Worm (Caenorhabditis elegans) whole organism, L4 larva: Measurements from ENCODE around the gene sqv-3.

ENCODE experiments used
- D1046.2 ChIP-seq: fragments of 200-800 bp; sonication (Bioruptor generic); IDR thresholded peaks from 2 replicates; pipeline ENCODE4 v1.3.6; 2022; ENCODE audit warnings: missing genetic modification characterization, missing compliant biosample characterization
- F10B5.3 ChIP-seq: sonication (generic microtip); optimal IDR thresholded peaks from 2 replicates; lab custom pipeline; 2016; ENCODE audit warnings: mild to moderate bottlenecking, missing genetic modification characterization, missing compliant biosample characterization
- F26F4.8 ChIP-seq: fragments of 200-800 bp; sonication (Bioruptor generic); conservative IDR thresholded peaks from 2 replicates; pipeline ENCODE4 v1.3.6; 2022; ENCODE audit warnings: missing genetic modification characterization, missing compliant biosample characterization
- F37D6.2 ChIP-seq: sonication (generic microtip); optimal IDR thresholded peaks from 2 replicates; lab custom pipeline; 2016; ENCODE audit warnings: mild to moderate bottlenecking, missing genetic modification characterization, missing compliant biosample characterization
- F49E8.2 ChIP-seq: sonication (generic microtip); optimal IDR thresholded peaks from 2 replicates; lab custom pipeline; 2016; ENCODE audit warnings: missing compliant biosample characterization, mild to moderate bottlenecking, missing genetic modification characterization, borderline replicate concordance
- R02D3.7 ChIP-seq: fragments of 150-350 bp; sonication (generic microtip); optimal IDR thresholded peaks from 3 replicates; lab custom pipeline; 2014; ENCODE audit warnings: missing biosample characterization, missing genetic modification characterization
- T20F7.1 ChIP-seq: fragments of 200-800 bp; sonication (Bioruptor generic); optimal IDR thresholded peaks from 2 replicates; lab custom pipeline; 2018; ENCODE audit warnings: mild to moderate bottlenecking, missing genetic modification characterization, missing compliant biosample characterization
- T26A8.4 ChIP-seq: fragments of 200-800 bp; sonication (Bioruptor generic); IDR thresholded peaks from 2 replicates; pipeline ENCODE4 v1.3.6; 2022; ENCODE audit warnings: missing genetic modification characterization, missing compliant biosample characterization
- Y105C5A.15 ChIP-seq: fragments of 200-800 bp; sonication (Bioruptor generic); IDR thresholded peaks from 2 replicates; pipeline ENCODE4 v1.3.6; 2022; ENCODE audit warnings: missing genetic modification characterization, missing compliant biosample characterization
- Y75B8A.6 ChIP-seq: fragments of 200-800 bp; sonication (Bioruptor generic); IDR thresholded peaks from 2 replicates; pipeline ENCODE4 v1.3.6; 2022; ENCODE audit warnings: missing genetic modification reagents, missing genetic modification characterization, missing compliant biosample characterization
- arid-1 ChIP-seq: fragments of 200-800 bp; sonication (Bioruptor generic); conservative IDR thresholded peaks from 2 replicates; pipeline ENCODE4 v1.3.6; 2022; ENCODE audit warnings: missing genetic modification reagents, missing genetic modification characterization, missing compliant biosample characterization
- ceh-20 ChIP-seq: fragments of 200-800 bp; sonication (Bioruptor generic); IDR thresholded peaks from 2 replicates; pipeline ENCODE4 v1.3.6; 2022; ENCODE audit warnings: missing genetic modification reagents, missing genetic modification characterization, missing compliant biosample characterization
- ceh-28 ChIP-seq: fragments of 150-350 bp; optimal IDR thresholded peaks from 2 replicates; lab custom pipeline; 2014; ENCODE audit warnings: missing biosample characterization, missing genetic modification reagents, missing genetic modification characterization
- ceh-32 ChIP-seq: sonication (generic microtip); optimal IDR thresholded peaks from 2 replicates; lab custom pipeline; 2016; ENCODE audit warnings: mild to moderate bottlenecking, missing genetic modification characterization, missing compliant biosample characterization; ENCODE audit not compliant: poor library complexity
- ces-1 ChIP-seq: fragments of 150-350 bp; sonication (generic microtip); optimal IDR thresholded peaks from 4 replicates; lab custom pipeline; 2014; ENCODE audit warnings: missing biosample characterization, missing genetic modification reagents, missing genetic modification characterization
- ctbp-1 ChIP-seq: fragments of 200-800 bp; sonication (Bioruptor generic); IDR thresholded peaks from 2 replicates; pipeline ENCODE4 v1.3.6; 2022; ENCODE audit warnings: missing genetic modification reagents, missing genetic modification characterization, missing compliant biosample characterization
- daf-12 ChIP-seq: fragments of 150-350 bp; optimal IDR thresholded peaks from 2 replicates; lab custom pipeline; 2014; ENCODE audit warnings: missing biosample characterization, missing genetic modification reagents, missing genetic modification characterization
- daf-16 ChIP-seq, 3 experiments: sonication (generic microtip); optimal IDR thresholded peaks; 2 replicates each; lab custom pipeline; 2016 to 2017; ENCODE audit warnings: missing genetic modification characterization in 3 of 3, missing genetic modification reagents in 3 of 3, mild to moderate bottlenecking in 2 of 3, missing compliant biosample characterization in 2 of 3, missing biosample characterization in 1 of 3, moderate library complexity in 1 of 3
- daf-8 ChIP-seq: fragments of 200-800 bp; sonication (Bioruptor generic); IDR thresholded peaks from 2 replicates; pipeline ENCODE4 v1.3.6; 2022; ENCODE audit warnings: missing genetic modification characterization, missing compliant biosample characterization
- dpl-1 ChIP-seq: fragments of 150-350 bp; optimal IDR thresholded peaks from 2 replicates; lab custom pipeline; 2014; ENCODE audit warnings: missing biosample characterization, missing genetic modification reagents, missing genetic modification characterization
- dve-1 ChIP-seq: sonication (generic microtip); optimal IDR thresholded peaks from 2 replicates; lab custom pipeline; 2017; ENCODE audit warnings: antibody characterized with exemption, mild to moderate bottlenecking, missing genetic modification characterization, missing compliant biosample characterization; ENCODE audit not compliant: insufficient read depth
- fkh-10 ChIP-seq: fragments of 150-350 bp; optimal IDR thresholded peaks from 2 replicates; lab custom pipeline; 2014; ENCODE audit warnings: missing biosample characterization, missing genetic modification reagents, missing genetic modification characterization
- fos-1 ChIP-seq: fragments of 150-350 bp; optimal IDR thresholded peaks from 2 replicates; lab custom pipeline; 2014; ENCODE audit warnings: missing biosample characterization, missing genetic modification characterization
- hlh-11 ChIP-seq: fragments of 200-800 bp; sonication (Bioruptor generic); optimal IDR thresholded peaks from 2 replicates; lab custom pipeline; 2018; ENCODE audit warnings: mild to moderate bottlenecking, missing genetic modification characterization, missing compliant biosample characterization
- hlh-30 ChIP-seq: sonication (generic microtip); optimal IDR thresholded peaks from 2 replicates; lab custom pipeline; 2017; ENCODE audit warnings: antibody characterized with exemption, mild to moderate bottlenecking, missing genetic modification characterization, missing compliant biosample characterization; ENCODE audit not compliant: insufficient read depth
- hmg-1.1 ChIP-seq: fragments of 200-800 bp; sonication (Bioruptor generic); IDR thresholded peaks from 2 replicates; pipeline ENCODE4 v1.3.6; 2022; ENCODE audit warnings: missing genetic modification reagents, missing genetic modification characterization, missing compliant biosample characterization
- jun-1 ChIP-seq: fragments of 150-350 bp; optimal IDR thresholded peaks from 2 replicates; lab custom pipeline; 2014; ENCODE audit warnings: missing biosample characterization, missing genetic modification reagents, missing genetic modification characterization
- lin-1 ChIP-seq: fragments of 200-800 bp; sonication (Bioruptor generic); IDR thresholded peaks from 2 replicates; pipeline ENCODE4 v1.3.6; 2022; ENCODE audit warnings: missing genetic modification reagents, missing genetic modification characterization, missing compliant biosample characterization
- lin-15B ChIP-seq: fragments of 150-350 bp; sonication (generic microtip); optimal IDR thresholded peaks from 3 replicates; lab custom pipeline; 2014; ENCODE audit warnings: missing biosample characterization, missing genetic modification characterization
- madf-5 ChIP-seq, 2 experiments: fragments of 200-800 bp; sonication (Bioruptor generic); IDR thresholded peaks; 2 replicates each; pipeline ENCODE4 v1.3.6; 2022; ENCODE audit warnings: missing compliant biosample characterization in 2 of 2, missing genetic modification characterization in 2 of 2
- nhr-11 ChIP-seq: fragments of 150-350 bp; optimal IDR thresholded peaks from 2 replicates; lab custom pipeline; 2014; ENCODE audit warnings: missing biosample characterization, missing genetic modification characterization
- nhr-111 ChIP-seq: fragments of 200-800 bp; sonication (Bioruptor generic); optimal IDR thresholded peaks from 2 replicates; lab custom pipeline; 2018; ENCODE audit warnings: mild to moderate bottlenecking, missing genetic modification characterization, missing compliant biosample characterization
- nhr-76 ChIP-seq: fragments of 150-350 bp; optimal IDR thresholded peaks from 2 replicates; lab custom pipeline; 2014; ENCODE audit warnings: missing biosample characterization, missing genetic modification characterization
- nhr-77 ChIP-seq: fragments of 150-350 bp; optimal IDR thresholded peaks from 2 replicates; lab custom pipeline; 2014; ENCODE audit warnings: missing biosample characterization, missing genetic modification characterization
- pha-4 ChIP-seq, 2 experiments: fragments of 150-350 bp in 1 of 2; fragments of 200-800 bp in 1 of 2; sonication (Bioruptor generic) in 1 of 2; IDR thresholded peaks in 1 of 2; optimal IDR thresholded peaks in 1 of 2; 2 replicates each; pipeline versions ENCODE4 v1.3.6 to Lab custom; 2014 to 2022; ENCODE audit warnings: missing genetic modification characterization in 2 of 2, missing genetic modification reagents in 2 of 2, missing biosample characterization in 1 of 2, missing compliant biosample characterization in 1 of 2
- pqm-1 ChIP-seq: sonication (generic microtip); optimal IDR thresholded peaks from 2 replicates; lab custom pipeline; 2017; ENCODE audit warnings: missing biosample characterization, missing genetic modification characterization
- sdz-12 ChIP-seq: fragments of 200-800 bp; sonication (Bioruptor generic); optimal IDR thresholded peaks from 2 replicates; lab custom pipeline; 2018; ENCODE audit warnings: mild to moderate bottlenecking, missing genetic modification characterization, missing compliant biosample characterization
- set-16 ChIP-seq: fragments of 200-800 bp; sonication (Bioruptor generic); IDR thresholded peaks from 2 replicates; pipeline ENCODE4 v1.3.6; 2022; ENCODE audit warnings: missing genetic modification reagents, missing genetic modification characterization, missing compliant biosample characterization
- snpc-1.2 ChIP-seq: fragments of 200-800 bp; sonication (Bioruptor generic); IDR thresholded peaks from 2 replicates; pipeline ENCODE4 v1.3.6; 2022; ENCODE audit warnings: missing genetic modification reagents, missing genetic modification characterization, missing compliant biosample characterization
- spr-3 ChIP-seq: fragments of 200-800 bp; sonication (Bioruptor generic); optimal IDR thresholded peaks from 2 replicates; lab custom pipeline; 2018; ENCODE audit warnings: mild to moderate bottlenecking, missing genetic modification characterization, missing compliant biosample characterization
- tag-97 ChIP-seq: fragments of 200-800 bp; sonication (Bioruptor generic); IDR thresholded peaks from 2 replicates; pipeline ENCODE4 v1.3.6; 2022; ENCODE audit warnings: missing genetic modification characterization, missing compliant biosample characterization
- unc-39 ChIP-seq: sonication (generic microtip); optimal IDR thresholded peaks from 2 replicates; lab custom pipeline; 2017; ENCODE audit warnings: missing biosample characterization, missing genetic modification characterization
- unc-62 ChIP-seq, 3 experiments: fragments of 150-350 bp in 1 of 3; sonication (generic microtip); optimal IDR thresholded peaks in 2 of 3; peaks in 1 of 3; 1 replicate in 1 of 3; 2 replicates in 2 of 3; lab custom pipeline; 2014 to 2017; ENCODE audit warnings: missing biosample characterization in 3 of 3, missing genetic modification characterization in 3 of 3, missing genetic modification reagents in 3 of 3, missing genotype in 1 of 3
- zip-11 ChIP-seq: fragments of 200-800 bp; sonication (Bioruptor generic); IDR thresholded peaks from 2 replicates; pipeline ENCODE4 v1.3.6; 2022; ENCODE audit warnings: missing genetic modification characterization, missing compliant biosample characterization
- zip-2 ChIP-seq: fragments of 150-350 bp; optimal IDR thresholded peaks from 2 replicates; lab custom pipeline; 2014; ENCODE audit warnings: missing biosample characterization, missing genetic modification characterization

sqv-3 gene

ce11 chrIII:9826005-9826404 lies 45.9 kb upstream of the sqv-3 start (continued):
- 0 out of 2 replicates have a peak, but pooled peaks have one; percentile 49 for TF ChIP-seq Y75B8A.6
- TF ChIP-seq daf-12, result no peak
- TF ChIP-seq T20F7.1 (GFP tag; lab: Kevin White, UChicago), result peak; percentile 24
- TF ChIP-seq pqm-1 (tag; lab: Kevin White, UChicago), result no peak
- peak; percentile 55 for TF ChIP-seq nhr-77 (tag; lab: Kevin White, UChicago)
- TF ChIP-seq sdz-12 (GFP tag; lab: Kevin White, UChicago), result no peak
- TF ChIP-seq daf-16 (GFP tag; optimal IDR thresholded peaks at IDR 0.05; lab: Kevin White, UChicago), result no peak
- peak; percentile 49 for TF ChIP-seq daf-16 (tag; optimal IDR thresholded peaks at IDR 0.05; lab: Kevin White, UChicago)
- no peak for TF ChIP-seq F26F4.8 (GFP tag; lab: Robert Waterston, UW)
- TF ChIP-seq F49E8.2 (tag; lab: Kevin White, UChicago), result no peak
- TF ChIP-seq R02D3.7 (tag; lab: Kevin White, UChicago), result no peak
- no peak for TF ChIP-seq jun-1 (tag; lab: Kevin White, UChicago)
- no peak for TF ChIP-seq zip-11 (GFP tag; lab: Robert Waterston, UW)
- TF ChIP-seq D1046.2 (GFP tag; lab: Robert Waterston, UW), result no peak
- TF ChIP-seq nhr-11 (tag; lab: Kevin White, UChicago), result peak; percentile 27
- TF ChIP-seq, all 104 proteins: peak for 32

- TF ChIP-seq nhr-11 (tag; lab: Kevin White, UChicago) (no peak), snpc-1.2 (GFP tag; lab: Robert Waterston, UW) (0 out of 2 replicates have a peak, but pooled peaks have one; percentile 34), ctbp-1 (GFP tag; lab: Robert Waterston, UW) (no peak), hlh-30 (no peak), ceh-20 (GFP tag; lab: Robert Waterston, UW) (no peak), fos-1 (tag; lab: Kevin White, UChicago) (no peak), tag-97 (no peak), zip-2 (no peak), hlh-11 (tag; lab: Kevin White, UChicago) (peak; percentile 41), daf-16 (GFP tag; optimal IDR thresholded peaks at IDR 0.05; lab: Kevin White, UChicago) (no peak), daf-16 (tag; optimal IDR thresholded peaks at IDR 0.05; lab: Kevin White, UChicago) (peak; percentile 94), unc-62 (GFP tag; optimal IDR thresholded peaks at IDR 0.05 in 1 of 2; lab: Kevin White, UChicago) (peak in 1 of 2 experiments; percentile 56), unc-62 (tag; optimal IDR thresholded peaks at IDR 0.05; lab: Kevin White, UChicago) (no peak), pha-4 (GFP tag; IDR thresholded peaks at IDR 0.05; lab: Robert Waterston, UW) (0 out of 2 replicates have a peak, but pooled peaks have one; percentile 32), pha-4 (tag; optimal IDR thresholded peaks at IDR 0.05; lab: Kevin White, UChicago) (no peak), dve-1 (tag; lab: Kevin White, UChicago) (peak; percentile 54), unc-39 (tag; lab: Kevin White, UChicago) (no peak), dpl-1 (GFP tag; lab: Kevin White, UChicago) (peak; percentile 10), ceh-28 (tag; lab: Kevin White, UChicago) (peak; percentile 26), hmg-1.1 (GFP tag; lab: Robert Waterston, UW) (no peak), F37D6.2 (tag; lab: Kevin White, UChicago) (no peak), daf-8 (GFP tag; lab: Robert Waterston, UW) (no peak), spr-3 (GFP tag; lab: Kevin White, UChicago) (no peak), lin-1 (no peak), set-16 (0 out of 2 replicates have a peak, but pooled peaks have one; percentile 16), Y75B8A.6 (peak; percentile 70; the same call in 1 of the 2 replicates), madf-5 (GFP tag; IDR thresholded peaks at IDR 0.05; lab: Robert Waterston, UW) (no peak), Y105C5A.15 (GFP tag; lab: Robert Waterston, UW) (0 out of 2 replicates have a peak, but pooled peaks have one; percentile 25), T26A8.4 (GFP tag; lab: Robert Waterston, UW) (peak; percentile 41; the same call in 1 of the 2 replicates), ces-1 (no peak), fkh-10 (GFP tag; lab: Kevin White, UChicago) (no peak), ceh-32 (tag; lab: Kevin White, UChicago) (no peak), daf-12 (no peak), lin-15B (tag; lab: Kevin White, UChicago) (no peak), jun-1 (tag; lab: Kevin White, UChicago) (no peak), arid-1 (GFP tag; lab: Robert Waterston, UW) (no peak), nhr-111 (no peak), F10B5.3 (tag; lab: Kevin White, UChicago) (no peak), nhr-76 (tag; lab: Kevin White, UChicago) (no peak)
These were observed 45.1 kb upstream of the sqv-3 start, which contains the start of gene ZK632.9 for ce11 chrIII:9825073-9825828. Gene ZK632.9 (minus strand): TSS chrIII:9825432.
